Worm (Caenorhabditis elegans): Measurements from ENCODE around the gene osgn-1.
"Not testable (repeated sequence)": the region's sequence is repeated elsewhere in the genome, so short reads cannot be mapped to it uniquely, and the experiment has no call there.

Gene osgn-1

ce11 chrIV:4178424-4178823, 28.8 kb upstream of the osgn-1 start, which contains the start of gene tsen-34:
tsen-34 (plus strand) TSS chrIV:4178457.
- TF ChIP-seq med-1 (GFP tag; optimal IDR thresholded peaks at IDR 0.05; ENCODE audit: insufficient read depth) (no peak), ztf-23 (GFP tag; IDR thresholded peaks at IDR 0.05) (no peak), tab-1 (GFP tag; IDR thresholded peaks at IDR 0.05) (no peak), T22C8.4 (GFP tag; IDR thresholded peaks at IDR 0.05) (no peak), cog-1 (tag; optimal IDR thresholded peaks at IDR 0.05) (no peak), ref-1 (GFP tag; conservative IDR thresholded peaks at IDR 0.05) (no peak), klf-2 (GFP tag; conservative IDR thresholded peaks at IDR 0.05) (no peak), flt-1 (GFP tag; IDR thresholded peaks at IDR 0.05) (no peak), ztf-29 (GFP tag; IDR thresholded peaks at IDR 0.05) (no peak)

ce11 chrIV:4180032-4180431, 27.2 kb upstream of the osgn-1 start:
- TF ChIP-seq ztf-23 (GFP tag; IDR thresholded peaks at IDR 0.05) = 0 out of 2 replicates have a peak, but pooled peaks have one; percentile 39

DNA sequence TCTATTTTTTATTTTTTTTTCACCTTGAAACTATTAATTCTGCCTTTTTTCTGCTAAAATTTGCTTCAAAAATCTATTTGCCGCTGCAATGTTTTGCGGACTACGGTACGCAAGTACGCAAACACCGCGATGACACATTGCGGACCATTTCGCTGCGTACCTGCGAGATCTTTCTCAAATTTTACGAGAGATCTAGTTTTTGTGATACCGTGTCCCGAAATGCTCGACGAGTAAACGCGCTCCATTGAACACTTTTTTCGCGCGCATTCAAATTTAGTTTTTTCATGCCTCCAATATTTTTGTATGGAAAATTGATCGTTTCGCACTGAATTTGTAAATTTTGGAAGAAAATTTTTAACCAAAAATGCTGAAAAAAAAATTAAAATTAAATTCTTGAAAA, 22.4 kb upstream of the osgn-1 start:
- TF ChIP-seq ztf-23 (GFP tag; IDR thresholded peaks at IDR 0.05) (peak; percentile 78), flt-1 (GFP tag; IDR thresholded peaks at IDR 0.05) (peak; percentile 51; the same call in 1 of the 2 replicates)

DNA sequence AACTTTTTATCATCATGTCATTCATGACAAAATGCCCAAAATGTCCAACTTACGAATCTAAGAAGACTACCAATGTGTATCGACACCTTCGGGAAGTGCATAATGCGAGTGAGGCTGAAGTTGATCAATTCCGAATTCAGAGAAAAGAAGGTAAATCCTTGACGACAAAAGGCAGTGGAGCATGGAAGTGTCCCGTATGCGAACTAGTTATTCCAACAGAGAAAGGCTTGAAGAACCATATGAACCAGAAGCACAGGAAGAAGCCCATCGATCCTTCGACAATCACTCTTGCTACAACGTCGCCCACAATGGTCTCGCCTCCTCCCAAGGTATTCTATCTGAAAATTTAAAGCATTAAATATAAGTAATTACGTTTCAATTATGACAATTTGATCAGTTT, 21.1 kb upstream of the osgn-1 start, which contains the start of gene K08D10.11:
Gene K08D10.11 (minus strand): TSS at position 101 of the 400 bp plus-strand sequence.
- not testable (repeated sequence) for TF ChIP-seq T22C8.4 (GFP tag; IDR thresholded peaks at IDR 0.05); ref-1 (GFP tag; conservative IDR thresholded peaks at IDR 0.05); ztf-29 (GFP tag; IDR thresholded peaks at IDR 0.05)

DNA sequence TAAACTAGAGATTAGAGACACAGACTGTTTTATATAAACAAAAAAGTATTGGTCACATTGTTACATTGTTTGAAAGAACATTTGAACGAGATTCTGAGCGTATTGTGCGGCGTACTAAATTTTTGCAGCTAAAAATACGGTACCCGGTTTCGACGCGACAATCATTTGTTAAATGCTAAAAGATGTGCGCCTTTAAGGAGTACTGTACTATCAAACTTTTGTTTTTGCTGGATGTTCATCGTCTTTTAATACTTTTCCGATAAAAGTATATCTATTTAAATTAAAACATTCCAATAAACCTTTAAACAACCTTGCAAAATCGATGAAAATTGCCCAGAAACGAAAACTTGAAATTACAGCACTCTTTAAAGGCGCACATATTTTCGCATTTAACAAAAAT, 10.5 kb upstream of the osgn-1 start, which contains the start of gene K06B9.6:
Gene K06B9.6 (minus strand): TSS at position 101 of the 400 bp plus-strand sequence.
- not testable (repeated sequence) for TF ChIP-seq cog-1 (tag; optimal IDR thresholded peaks at IDR 0.05); ztf-23 (GFP tag; IDR thresholded peaks at IDR 0.05); tab-1 (GFP tag; IDR thresholded peaks at IDR 0.05)

DNA sequence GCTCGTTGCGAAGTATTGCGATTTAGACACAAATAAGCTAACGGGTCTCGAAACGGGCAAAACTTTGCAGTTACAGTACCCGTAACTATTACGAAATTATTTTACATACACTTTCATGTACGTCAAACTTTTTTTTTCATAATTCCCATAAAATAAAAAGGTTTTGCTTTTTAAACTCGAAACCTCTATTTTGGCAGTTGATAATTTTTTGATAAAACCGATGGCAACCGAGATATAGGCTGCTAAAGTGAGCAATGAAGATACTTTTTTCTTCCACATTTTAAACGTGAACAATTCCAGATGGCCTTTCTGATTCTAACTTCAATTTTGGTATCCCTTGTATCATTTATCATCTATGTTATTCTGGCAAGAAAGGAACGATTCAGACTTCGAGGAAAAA, 10.0 kb upstream of the osgn-1 start, which contains the start of gene cyp-25A6:
Gene cyp-25A6 (plus strand): TSS at position 301 of the 400 bp plus-strand sequence.
- TF ChIP-seq ztf-23 (GFP tag; IDR thresholded peaks at IDR 0.05); klf-2 (GFP tag; conservative IDR thresholded peaks at IDR 0.05); ztf-29 (GFP tag; IDR thresholded peaks at IDR 0.05): not testable (repeated sequence)

- TF ChIP-seq ztf-23 (GFP tag; IDR thresholded peaks at IDR 0.05) (no peak), flt-1 (GFP tag; IDR thresholded peaks at IDR 0.05) (no peak), cog-1 (tag; optimal IDR thresholded peaks at IDR 0.05) (no peak), T22C8.4 (GFP tag; IDR thresholded peaks at IDR 0.05) (no peak), ztf-29 (GFP tag; IDR thresholded peaks at IDR 0.05) (no peak), ref-1 (GFP tag; conservative IDR thresholded peaks at IDR 0.05) (no peak), tab-1 (GFP tag; IDR thresholded peaks at IDR 0.05) (no peak), klf-2 (GFP tag; conservative IDR thresholded peaks at IDR 0.05) (no peak), med-1 (GFP tag; optimal IDR thresholded peaks at IDR 0.05; ENCODE audit: insufficient read depth) (no peak)
Observed at ce11 chrIV:4204275-4204674, 2.9 kb upstream of the osgn-1 start, which contains the start of gene pax-2. pax-2 (minus strand) TSS chrIV:4204375.

DNA sequence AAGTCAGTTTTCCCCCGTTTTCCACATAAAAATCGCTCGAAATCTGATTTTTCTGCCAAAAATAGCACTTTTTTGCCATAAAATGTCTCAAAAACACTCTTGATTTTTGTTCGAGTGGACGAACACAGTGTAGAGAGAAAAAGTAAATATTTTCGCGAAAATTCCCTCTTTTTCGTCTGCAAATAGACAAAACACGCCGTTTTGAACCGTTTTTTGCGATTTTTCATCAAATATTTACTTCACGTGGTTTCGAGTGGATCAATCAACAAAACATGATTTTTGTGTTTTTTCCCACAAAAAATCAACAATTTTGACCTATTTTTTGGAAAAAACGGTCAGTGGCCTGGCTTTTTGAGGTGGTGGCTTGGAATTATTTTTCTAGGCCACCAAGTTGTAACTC, 1.9 kb downstream of the osgn-1 start:
- no peak for TF ChIP-seq flt-1 (GFP tag; IDR thresholded peaks at IDR 0.05)
- TF ChIP-seq cog-1 (tag; optimal IDR thresholded peaks at IDR 0.05) = no peak
- TF ChIP-seq ref-1 (GFP tag; conservative IDR thresholded peaks at IDR 0.05) = no peak
- no peak for TF ChIP-seq ztf-29 (GFP tag; IDR thresholded peaks at IDR 0.05)
- TF ChIP-seq tab-1 (GFP tag; IDR thresholded peaks at IDR 0.05) = no peak
- TF ChIP-seq ztf-23 (GFP tag; IDR thresholded peaks at IDR 0.05) = no peak

ce11 chrIV:4210868-4211267, 3.7 kb downstream of the osgn-1 start:
- TF ChIP-seq med-1 (GFP tag; optimal IDR thresholded peaks at IDR 0.05; ENCODE audit: insufficient read depth) (no peak), flt-1 (GFP tag; IDR thresholded peaks at IDR 0.05) (no peak), klf-2 (GFP tag; conservative IDR thresholded peaks at IDR 0.05) (no peak), cog-1 (tag; optimal IDR thresholded peaks at IDR 0.05) (no peak), ztf-23 (GFP tag; IDR thresholded peaks at IDR 0.05) (no peak), ref-1 (GFP tag; conservative IDR thresholded peaks at IDR 0.05) (no peak), tab-1 (GFP tag; IDR thresholded peaks at IDR 0.05) (no peak), ztf-29 (GFP tag; IDR thresholded peaks at IDR 0.05) (no peak), T22C8.4 (GFP tag; IDR thresholded peaks at IDR 0.05) (no peak)

ce11 chrIV:4212733-4213132, 5.5 kb downstream of the osgn-1 start:
- TF ChIP-seq ztf-29 (GFP tag; IDR thresholded peaks at IDR 0.05) (no peak), tab-1 (GFP tag; IDR thresholded peaks at IDR 0.05) (no peak), klf-2 (GFP tag; conservative IDR thresholded peaks at IDR 0.05) (no peak), ref-1 (GFP tag; conservative IDR thresholded peaks at IDR 0.05) (no peak), T22C8.4 (GFP tag; IDR thresholded peaks at IDR 0.05) (no peak), cog-1 (tag; optimal IDR thresholded peaks at IDR 0.05) (no peak), flt-1 (GFP tag; IDR thresholded peaks at IDR 0.05) (no peak), med-1 (GFP tag; optimal IDR thresholded peaks at IDR 0.05; ENCODE audit: insufficient read depth) (no peak), ztf-23 (GFP tag; IDR thresholded peaks at IDR 0.05) (no peak)

ce11 chrIV:4215349-4215748, 8.2 kb downstream of the osgn-1 start:
- no peak for TF ChIP-seq cog-1 (tag; optimal IDR thresholded peaks at IDR 0.05)
- no peak for TF ChIP-seq med-1 (GFP tag; optimal IDR thresholded peaks at IDR 0.05; ENCODE audit: insufficient read depth)
- no peak for TF ChIP-seq ref-1 (GFP tag; conservative IDR thresholded peaks at IDR 0.05)
- no peak for TF ChIP-seq ztf-29 (GFP tag; IDR thresholded peaks at IDR 0.05)

Measured in whole organism, midembryonic.